Worm (Caenorhabditis elegans): ENCODE measurements around the gene ZK673.5.
"Not testable (repeated sequence)": the region's sequence is repeated elsewhere in the genome, so short reads cannot be mapped to it uniquely, and the experiment has no call there.

The ZK673.5 gene

ce11 chrII:10439976-10440375 lies 21.3 kb upstream of the ZK673.5 start, which contains the start of gene E04D5.4:
E04D5.4 (plus strand) TSS chrII:10440276.
- TF ChIP-seq pag-3 (tag; optimal IDR thresholded peaks at IDR 0.05; ENCODE audit: borderline replicate concordance) (no peak), ceh-19 (GFP tag; optimal IDR thresholded peaks at IDR 0.05) (no peak), Y22D7AL.16 (tag; optimal IDR thresholded peaks at IDR 0.05) (no peak), ceh-9 (tag; optimal IDR thresholded peaks at IDR 0.05) (no peak), ceh-24 (tag; optimal IDR thresholded peaks at IDR 0.05) (no peak), K02D7.2 (tag; optimal IDR thresholded peaks at IDR 0.05) (no peak), sox-4 (tag; optimal IDR thresholded peaks at IDR 0.05) (no peak)

- TF ChIP-seq ceh-45 (GFP tag; IDR thresholded peaks at IDR 0.05); che-1 (tag; optimal IDR thresholded peaks at IDR 0.05); ceh-24 (tag; optimal IDR thresholded peaks at IDR 0.05): not testable (repeated sequence)
These were observed 18.5 kb upstream of the ZK673.5 start, which contains the start of gene ZK673.1 for ce11 chrII:10442846-10443245. ZK673.1 (plus strand) TSS chrII:10443146.

- TF ChIP-seq elt-2 (tag; optimal IDR thresholded peaks at IDR 0.05): peak; percentile 72
- no peak for TF ChIP-seq unc-86 (tag; optimal IDR thresholded peaks at IDR 0.05)
These were observed 17.4 kb upstream of the ZK673.5 start for ce11 chrII:10443898-10444297.

ce11 chrII:10444971-10445707 lies 16.2 kb upstream of the ZK673.5 start:
- TF ChIP-seq madf-2 (tag; optimal IDR thresholded peaks at IDR 0.05) (no peak), fkh-6 (tag; optimal IDR thresholded peaks at IDR 0.05) (no peak), ceh-24 (tag; optimal IDR thresholded peaks at IDR 0.05) (no peak), zip-5 (tag; optimal IDR thresholded peaks at IDR 0.05) (no peak)

ce11 chrII:10445738-10446137 lies 15.6 kb upstream of the ZK673.5 start:
- TF ChIP-seq nfya-1 (tag; optimal IDR thresholded peaks at IDR 0.05) (peak; percentile 20), elt-2 (tag; optimal IDR thresholded peaks at IDR 0.05) (peak; percentile 15), pros-1 (tag; optimal IDR thresholded peaks at IDR 0.05) (no peak)

DNA sequence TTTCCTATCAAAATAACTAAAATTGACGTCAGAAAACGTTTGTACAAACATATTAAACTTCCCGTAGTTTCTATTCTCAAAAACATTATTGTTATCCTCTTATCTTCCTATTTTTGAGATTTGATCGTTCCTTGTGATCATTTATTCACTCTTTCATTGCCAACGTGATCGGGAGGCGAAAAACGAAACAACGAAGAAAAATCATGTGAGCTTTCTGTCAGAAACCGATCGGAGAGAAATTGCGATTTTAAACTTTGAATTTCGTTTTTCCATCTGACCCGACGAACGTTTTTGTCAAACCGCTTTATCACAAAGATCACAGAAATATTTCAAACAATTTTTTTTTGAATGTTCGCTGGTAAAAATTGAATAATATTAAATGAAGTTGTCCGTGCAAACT lies 15.0 kb upstream of the ZK673.5 start:
- TF ChIP-seq unc-55 (GFP tag; optimal IDR thresholded peaks at IDR 0.05) (no peak), ceh-19 (GFP tag; optimal IDR thresholded peaks at IDR 0.05) (no peak), che-1 (tag; optimal IDR thresholded peaks at IDR 0.05) (no peak), ceh-18 (tag; optimal IDR thresholded peaks at IDR 0.05) (no peak), madf-2 (tag; optimal IDR thresholded peaks at IDR 0.05) (no peak), elt-2 (tag; optimal IDR thresholded peaks at IDR 0.05) (no peak), dve-1 (tag; optimal IDR thresholded peaks at IDR 0.05) (no peak), C38D4.7 (GFP tag; optimal IDR thresholded peaks at IDR 0.05) (no peak), ceh-45 (GFP tag; IDR thresholded peaks at IDR 0.05) (no peak), ahr-1 (tag; optimal IDR thresholded peaks at IDR 0.05) (no peak), K09A11.1 (tag; optimal IDR thresholded peaks at IDR 0.05; ENCODE audit: insufficient read depth) (no peak), pax-1 (tag; optimal IDR thresholded peaks at IDR 0.05) (no peak), nfya-1 (tag; optimal IDR thresholded peaks at IDR 0.05) (no peak), ceh-48 (tag; optimal IDR thresholded peaks at IDR 0.05) (no peak), tbx-7 (tag; optimal IDR thresholded peaks at IDR 0.05) (no peak), T23F11.4 (GFP tag; optimal IDR thresholded peaks at IDR 0.05) (no peak), hlh-8 (tag; optimal IDR thresholded peaks at IDR 0.05) (no peak)

- no peak for TF ChIP-seq ceh-34 (tag; optimal IDR thresholded peaks at IDR 0.05)
- TF ChIP-seq gmeb-2 (tag; optimal IDR thresholded peaks at IDR 0.05): no peak
- TF ChIP-seq ceh-18 (tag; optimal IDR thresholded peaks at IDR 0.05): no peak
- TF ChIP-seq che-1 (tag; optimal IDR thresholded peaks at IDR 0.05): no peak
- no peak for TF ChIP-seq syd-9 (tag; optimal IDR thresholded peaks at IDR 0.05)
- TF ChIP-seq odd-2 (tag; optimal IDR thresholded peaks at IDR 0.05): no peak
These were observed 14.5 kb upstream of the ZK673.5 start for ce11 chrII:10446814-10447213.
